Worm (Caenorhabditis elegans) whole organism, L1 larva: ENCODE data around the gene spp-24.

ENCODE experiments used
- ceh-82 ChIP-seq, 3 experiments: fragments of 150-350 bp in 1 of 3; sonication (generic microtip) in 2 of 3; optimal IDR thresholded peaks; 2 replicates each; lab custom pipeline; 2014 to 2017; ENCODE audit warnings: missing biosample characterization in 3 of 3, missing genetic modification characterization in 3 of 3
- ceh-88 ChIP-seq: fragments of 200-800 bp; sonication (Bioruptor generic); IDR thresholded peaks from 2 replicates; pipeline ENCODE4 v1.3.6; 2022; ENCODE audit warnings: missing genetic modification characterization, missing compliant biosample characterization
- dpl-1 ChIP-seq, 3 experiments: fragments of 150-350 bp in 2 of 3; sonication (generic microtip) in 1 of 3; optimal IDR thresholded peaks; 2 replicates each; lab custom pipeline; 2014 to 2017; ENCODE audit warnings: missing biosample characterization in 3 of 3, missing genetic modification characterization in 3 of 3, missing genetic modification reagents in 3 of 3
- efl-1 ChIP-seq, 4 experiments: fragments of 150-350 bp; optimal IDR thresholded peaks in 3 of 4; peaks in 1 of 4; 1 replicate in 1 of 4; 2 replicates in 3 of 4; lab custom pipeline; 2014; ENCODE audit warnings: missing biosample characterization in 2 of 4, missing genetic modification characterization in 2 of 4, missing genetic modification reagents in 2 of 4
- efl-3 ChIP-seq: fragments of 200-800 bp; sonication (Bioruptor generic); optimal IDR thresholded peaks from 2 replicates; lab custom pipeline; 2018; ENCODE audit warnings: mild to moderate bottlenecking, missing genetic modification characterization, missing compliant biosample characterization
- elt-2 ChIP-seq: sonication (generic microtip); optimal IDR thresholded peaks from 2 replicates; lab custom pipeline; 2016; ENCODE audit warnings: missing genetic modification characterization, mild to moderate bottlenecking, inconsistent platforms, missing compliant biosample characterization, missing genetic modification reagents
- fkh-10 ChIP-seq: sonication (generic microtip); optimal IDR thresholded peaks from 2 replicates; lab custom pipeline; 2017; ENCODE audit warnings: missing biosample characterization, missing genetic modification reagents, missing genetic modification characterization
- jun-1 ChIP-seq: fragments of 150-350 bp; optimal IDR thresholded peaks from 2 replicates; lab custom pipeline; 2014; ENCODE audit warnings: missing biosample characterization, missing genetic modification reagents, missing genetic modification characterization
- lin-39 ChIP-seq: fragments of 150-350 bp; optimal IDR thresholded peaks from 2 replicates; lab custom pipeline; 2014; ENCODE audit warnings: missing biosample characterization, missing genetic modification reagents, missing genetic modification characterization
- lir-3 ChIP-seq: sonication (generic microtip); optimal IDR thresholded peaks from 2 replicates; lab custom pipeline; 2016; ENCODE audit warnings: mild to moderate bottlenecking, missing genetic modification characterization, moderate library complexity, missing compliant biosample characterization; ENCODE audit not compliant: poor library complexity
- lsy-2 ChIP-seq, 2 experiments: fragments of 150-350 bp; optimal IDR thresholded peaks; 2 replicates each; lab custom pipeline; 2014; ENCODE audit warnings: missing biosample characterization in 2 of 2, missing genetic modification characterization in 2 of 2
- mep-1 ChIP-seq: fragments of 150-350 bp; optimal IDR thresholded peaks from 2 replicates; lab custom pipeline; 2014; ENCODE audit warnings: missing biosample characterization, missing genetic modification characterization
- nhr-28 ChIP-seq: fragments of 150-350 bp; optimal IDR thresholded peaks from 2 replicates; lab custom pipeline; 2014; ENCODE audit warnings: missing biosample characterization, missing genetic modification characterization
- nhr-85 ChIP-seq: sonication (generic microtip); peaks from one replicate; lab custom pipeline; 2016; ENCODE audit warnings: missing genetic modification characterization, inconsistent platforms, missing compliant biosample characterization
- nhr-90 ChIP-seq: sonication (generic microtip); optimal IDR thresholded peaks from 2 replicates; lab custom pipeline; 2016; ENCODE audit warnings: mild to moderate bottlenecking, missing genetic modification characterization, missing compliant biosample characterization; ENCODE audit not compliant: poor library complexity
- pax-3 ChIP-seq: fragments of 200-800 bp; sonication (Bioruptor generic); optimal IDR thresholded peaks from 2 replicates; lab custom pipeline; 2018; ENCODE audit warnings: mild to moderate bottlenecking, missing genetic modification characterization, moderate library complexity, missing compliant biosample characterization
- swsn-7 ChIP-seq: sonication (generic microtip); optimal IDR thresholded peaks from 2 replicates; lab custom pipeline; 2016; ENCODE audit warnings: missing genetic modification characterization, missing compliant biosample characterization
- unc-130 ChIP-seq: fragments of 150-350 bp; optimal IDR thresholded peaks from 2 replicates; lab custom pipeline; 2017; ENCODE audit warnings: missing biosample characterization, missing genetic modification characterization, inconsistent platforms
- unc-98 ChIP-seq: fragments of 200-800 bp; sonication (Bioruptor generic); IDR thresholded peaks from 2 replicates; pipeline ENCODE4 v1.3.6; 2022; ENCODE audit warnings: missing genetic modification characterization, missing compliant biosample characterization

The spp-24 gene

ce11 chrII:586-985, 38.8 kb downstream of the spp-24 start (continued):
- TF ChIP-seq dpl-1 (GFP tag; optimal IDR thresholded peaks at IDR 0.05; lab: Kevin White, UChicago) (peak in 1 of 3 experiments; percentile 1), efl-3 (GFP tag; lab: Kevin White, UChicago) (no peak), unc-98 (GFP tag; lab: Robert Waterston, UW) (no peak), ceh-88 (GFP tag; lab: Robert Waterston, UW) (no peak), mep-1 (tag; lab: Kevin White, UChicago) (peak; percentile 26), lir-3 (tag; lab: Kevin White, UChicago) (no peak), lsy-2 (tag; optimal IDR thresholded peaks at IDR 0.05; lab: Kevin White, UChicago) (no peak), pax-3 (tag; lab: Kevin White, UChicago) (no peak), nhr-85 (tag; lab: Kevin White, UChicago) (no peak), jun-1 (tag; lab: Kevin White, UChicago) (no peak), elt-2 (tag; lab: Kevin White, UChicago) (no peak), nhr-28 (tag; lab: Kevin White, UChicago) (no peak), unc-130 (tag; lab: Kevin White, UChicago) (no peak), efl-1 (optimal IDR thresholded peaks at IDR 0.05; lab: Kevin White, UChicago) (peak in 1 of 2 experiments; percentile 0), efl-1 (GFP tag; optimal IDR thresholded peaks at IDR 0.05 in 1 of 2; lab: Kevin White, UChicago) (peak in 1 of 2 experiments; percentile 29), ceh-82 (tag; optimal IDR thresholded peaks at IDR 0.05; lab: Kevin White, UChicago) (no peak), nhr-90 (tag; lab: Kevin White, UChicago) (no peak), fkh-10 (GFP tag; lab: Kevin White, UChicago) (no peak), swsn-7 (tag; lab: Kevin White, UChicago) (no peak), lin-39 (tag; lab: Kevin White, UChicago) (no peak)
